Worm (Caenorhabditis elegans) whole organism, L2 larva: Measurements from ENCODE around the gene Y73F8A.10.

Experiments
- C34F6.9 ChIP-seq: fragments of 150-350 bp; optimal IDR thresholded peaks from 2 replicates; lab custom pipeline; 2014; ENCODE audit warnings: missing biosample characterization, missing genetic modification characterization
- F13H6.1 ChIP-seq: sonication (generic microtip); optimal IDR thresholded peaks from 2 replicates; lab custom pipeline; 2016; ENCODE audit warnings: missing genetic modification characterization, missing compliant biosample characterization
- R02D3.7 ChIP-seq: fragments of 150-350 bp; optimal IDR thresholded peaks from 2 replicates; lab custom pipeline; 2014; ENCODE audit warnings: missing biosample characterization, missing genetic modification characterization
- Y55F3AM.14 ChIP-seq: fragments of 200-800 bp; sonication (Bioruptor generic); optimal IDR thresholded peaks from 2 replicates; lab custom pipeline; 2018; ENCODE audit warnings: mild to moderate bottlenecking, missing genetic modification characterization, missing compliant biosample characterization
- ZK546.5 ChIP-seq: sonication (generic microtip); optimal IDR thresholded peaks from 2 replicates; lab custom pipeline; 2017; ENCODE audit warnings: missing biosample characterization, missing genetic modification characterization
- alr-1 ChIP-seq: fragments of 150-350 bp; optimal IDR thresholded peaks from 2 replicates; lab custom pipeline; 2014; ENCODE audit warnings: missing biosample characterization, missing genetic modification characterization
- ama-1 ChIP-seq: fragments of 150-350 bp; optimal IDR thresholded peaks from 2 replicates; lab custom pipeline; 2018; ENCODE audit warnings: inconsistent platforms
- blmp-1 ChIP-seq: sonication (generic microtip); optimal IDR thresholded peaks from 2 replicates; lab custom pipeline; 2017; ENCODE audit warnings: missing genetic modification characterization, mild to moderate bottlenecking, missing compliant biosample characterization, antibody characterized with exemption, moderate library complexity; ENCODE audit not compliant: insufficient read depth
- ceh-16 ChIP-seq: fragments of 150-350 bp; optimal IDR thresholded peaks from 2 replicates; lab custom pipeline; 2014; ENCODE audit warnings: missing biosample characterization, missing genetic modification characterization
- ceh-82 ChIP-seq: fragments of 150-350 bp; optimal IDR thresholded peaks from 2 replicates; lab custom pipeline; 2014; ENCODE audit warnings: missing biosample characterization, missing genetic modification characterization
- crh-2 ChIP-seq: sonication (generic microtip); optimal IDR thresholded peaks from 2 replicates; lab custom pipeline; 2017; ENCODE audit warnings: missing biosample characterization, missing genetic modification characterization
- dmd-4 ChIP-seq: sonication (generic microtip); optimal IDR thresholded peaks from 2 replicates; lab custom pipeline; 2017; ENCODE audit warnings: missing biosample characterization, missing genetic modification characterization
- egl-27 ChIP-seq: sonication (generic microtip); optimal IDR thresholded peaks from 3 replicates; lab custom pipeline; 2017; ENCODE audit warnings: missing biosample characterization, missing genetic modification reagents, missing genetic modification characterization
- elt-3 ChIP-seq: sonication (generic microtip); optimal IDR thresholded peaks from 2 replicates; lab custom pipeline; 2017; ENCODE audit warnings: missing biosample characterization, missing genetic modification characterization
- fos-1 ChIP-seq: fragments of 150-350 bp; optimal IDR thresholded peaks from 2 replicates; lab custom pipeline; 2014; ENCODE audit warnings: missing biosample characterization, missing genetic modification characterization
- gmeb-1 ChIP-seq: fragments of 150-350 bp; optimal IDR thresholded peaks from 2 replicates; lab custom pipeline; 2014; ENCODE audit warnings: missing biosample characterization, missing genetic modification characterization
- lin-11 ChIP-seq: fragments of 150-350 bp; sonication (generic microtip); optimal IDR thresholded peaks from 2 replicates; lab custom pipeline; 2014; ENCODE audit warnings: missing biosample characterization, missing genetic modification characterization, inconsistent platforms, mixed read lengths
- mab-5 ChIP-seq: fragments of 150-350 bp; optimal IDR thresholded peaks from 2 replicates; lab custom pipeline; 2014; ENCODE audit warnings: missing biosample characterization, missing genetic modification characterization
- mbf-1 ChIP-seq: sonication (generic microtip); optimal IDR thresholded peaks from 2 replicates; lab custom pipeline; 2017; ENCODE audit warnings: missing biosample characterization, missing genetic modification characterization
- mdl-1 ChIP-seq, 2 experiments: fragments of 150-350 bp in 1 of 2; sonication (generic microtip) in 1 of 2; optimal IDR thresholded peaks; 2 replicates each; lab custom pipeline; 2017; ENCODE audit warnings: missing biosample characterization in 2 of 2, missing genetic modification characterization in 2 of 2
- nhr-10 ChIP-seq: sonication (generic microtip); optimal IDR thresholded peaks from 2 replicates; lab custom pipeline; 2017; ENCODE audit warnings: missing biosample characterization, missing genetic modification characterization
- nhr-11 ChIP-seq: fragments of 150-350 bp; optimal IDR thresholded peaks from 2 replicates; lab custom pipeline; 2014; ENCODE audit warnings: missing biosample characterization, missing genetic modification characterization
- nhr-12 ChIP-seq: fragments of 150-350 bp; optimal IDR thresholded peaks from 2 replicates; lab custom pipeline; 2014; ENCODE audit warnings: missing biosample characterization, missing genetic modification characterization
- nhr-23 ChIP-seq: fragments of 150-350 bp; optimal IDR thresholded peaks from 2 replicates; lab custom pipeline; 2014; ENCODE audit warnings: missing biosample characterization, missing genetic modification reagents, missing genetic modification characterization
- nhr-237 ChIP-seq: fragments of 150-350 bp; optimal IDR thresholded peaks from 2 replicates; lab custom pipeline; 2014; ENCODE audit warnings: missing biosample characterization, missing genetic modification characterization
- nhr-25 ChIP-seq: fragments of 150-350 bp; sonication (generic microtip); optimal IDR thresholded peaks from 3 replicates; lab custom pipeline; 2014; ENCODE audit warnings: missing biosample characterization, missing genetic modification characterization
- nhr-77 ChIP-seq: fragments of 150-350 bp; optimal IDR thresholded peaks from 2 replicates; lab custom pipeline; 2014; ENCODE audit warnings: missing biosample characterization, missing genetic modification characterization
- sem-4 ChIP-seq: fragments of 150-350 bp; optimal IDR thresholded peaks from 2 replicates; lab custom pipeline; 2014; ENCODE audit warnings: missing biosample characterization, missing genetic modification reagents, missing genetic modification characterization
- skn-1 ChIP-seq: sonication (generic microtip); optimal IDR thresholded peaks from 2 replicates; lab custom pipeline; 2017; ENCODE audit warnings: missing biosample characterization, missing genetic modification characterization
- sma-9 ChIP-seq, 2 experiments: fragments of 150-350 bp in 1 of 2; sonication (generic microtip) in 1 of 2; optimal IDR thresholded peaks; 2 replicates each; lab custom pipeline; 2014 to 2016; ENCODE audit warnings: missing genetic modification characterization in 2 of 2, mild to moderate bottlenecking in 1 of 2, missing biosample characterization in 1 of 2, missing compliant biosample characterization in 1 of 2, missing genetic modification reagents in 1 of 2, moderate library complexity in 1 of 2
- snpc-4 ChIP-seq: fragments of 150-350 bp; optimal IDR thresholded peaks from 2 replicates; lab custom pipeline; 2014; ENCODE audit warnings: missing biosample characterization, missing genetic modification characterization
- unc-39 ChIP-seq: fragments of 150-350 bp; optimal IDR thresholded peaks from 2 replicates; lab custom pipeline; 2014; ENCODE audit warnings: missing biosample characterization, missing genetic modification characterization
- unc-55 ChIP-seq: fragments of 150-350 bp; sonication (generic microtip); optimal IDR thresholded peaks from 3 replicates; lab custom pipeline; 2014; ENCODE audit warnings: missing biosample characterization, missing genetic modification reagents, missing genetic modification characterization
- unc-62 ChIP-seq: fragments of 150-350 bp; optimal IDR thresholded peaks from 2 replicates; lab custom pipeline; 2014; ENCODE audit warnings: missing biosample characterization, missing genetic modification reagents, missing genetic modification characterization
- zag-1 ChIP-seq: fragments of 150-350 bp; optimal IDR thresholded peaks from 2 replicates; lab custom pipeline; 2014; ENCODE audit warnings: missing biosample characterization, missing genetic modification characterization
- ztf-4 ChIP-seq: fragments of 150-350 bp; optimal IDR thresholded peaks from 2 replicates; lab custom pipeline; 2014; ENCODE audit warnings: missing biosample characterization, missing genetic modification characterization

The Y73F8A.10 gene

DNA sequence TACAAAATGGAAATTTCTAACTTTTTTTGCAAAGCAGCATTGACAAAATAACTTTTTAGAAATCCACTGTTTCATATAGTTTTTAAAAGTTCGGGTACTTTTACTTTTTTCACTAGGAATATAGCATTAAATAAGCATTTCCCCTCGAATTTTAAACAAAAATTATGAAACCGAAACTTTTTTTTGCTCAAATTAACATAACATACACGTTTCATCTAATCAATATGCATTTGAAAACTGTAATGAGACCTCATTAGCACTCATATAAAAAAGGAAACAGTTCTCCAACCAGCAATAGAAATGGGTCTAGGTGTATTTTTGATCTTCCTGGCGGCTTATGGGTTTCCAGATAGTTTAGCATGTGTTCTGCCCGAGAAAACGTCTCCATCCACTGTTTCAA is at the start of gene Y73F8A.10:
Y73F8A.10 (plus strand) TSS at position 301 of the 400 bp plus-strand sequence.
- TF ChIP-seq mdl-1 (tag; optimal IDR thresholded peaks at IDR 0.05; lab: Kevin White, UChicago) (no peak), ama-1 (lab: Kevin White, UChicago) (no peak), snpc-4 (no peak), blmp-1 (tag; lab: Kevin White, UChicago) (no peak), Y55F3AM.14 (no peak), sem-4 (tag; lab: Kevin White, UChicago) (no peak), dmd-4 (no peak), ceh-82 (tag; lab: Kevin White, UChicago) (no peak), lin-11 (tag; lab: Kevin White, UChicago) (no peak), nhr-11 (tag; lab: Kevin White, UChicago) (no peak), unc-62 (GFP tag; lab: Kevin White, UChicago) (no peak), crh-2 (tag; lab: Kevin White, UChicago) (no peak), sma-9 (GFP tag; optimal IDR thresholded peaks at IDR 0.05; lab: Kevin White, UChicago) (no peak), sma-9 (tag; optimal IDR thresholded peaks at IDR 0.05; lab: Kevin White, UChicago) (no peak), nhr-12 (tag; lab: Kevin White, UChicago) (no peak), unc-39 (no peak), nhr-237 (tag; lab: Kevin White, UChicago) (no peak), ZK546.5 (tag; lab: Kevin White, UChicago) (no peak), R02D3.7 (tag; lab: Kevin White, UChicago) (no peak)
- TF ChIP-seq, all 48 proteins: peak for 0

DNA sequence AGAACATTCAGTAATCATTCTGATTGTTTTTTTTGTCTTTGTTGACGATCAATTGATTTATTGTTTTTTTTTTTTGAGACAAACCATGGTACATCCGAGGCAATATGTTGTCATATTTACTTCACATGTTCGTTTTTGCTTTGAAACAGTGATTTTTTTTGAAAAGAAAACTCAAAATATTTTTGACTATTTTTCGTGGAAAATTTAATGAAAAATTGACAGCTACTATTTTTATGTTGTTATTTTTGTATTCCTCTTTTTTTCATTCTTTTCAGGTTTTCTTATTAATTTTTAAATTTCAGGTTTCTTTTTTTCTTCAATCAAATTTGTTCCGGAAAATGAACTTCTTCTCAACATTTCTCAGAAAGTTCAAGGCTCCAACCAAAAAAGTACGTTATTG is 48.5 kb upstream of the Y73F8A.10 start, which contains the start of gene Y73F8A.36:
Y73F8A.36 (plus strand) TSS at position 301 of the 400 bp plus-strand sequence.
- TF ChIP-seq unc-55 (no peak), nhr-23 (tag; lab: Kevin White, UChicago) (no peak), zag-1 (no peak), Y55F3AM.14 (no peak), mbf-1 (tag; lab: Kevin White, UChicago) (no peak), nhr-77 (tag; lab: Kevin White, UChicago) (no peak), dmd-4 (no peak), ZK546.5 (tag; lab: Kevin White, UChicago) (no peak), mdl-1 (tag; optimal IDR thresholded peaks at IDR 0.05; lab: Kevin White, UChicago) (no peak), elt-3 (tag; lab: Kevin White, UChicago) (no peak), ceh-82 (tag; lab: Kevin White, UChicago) (no peak)

DNA sequence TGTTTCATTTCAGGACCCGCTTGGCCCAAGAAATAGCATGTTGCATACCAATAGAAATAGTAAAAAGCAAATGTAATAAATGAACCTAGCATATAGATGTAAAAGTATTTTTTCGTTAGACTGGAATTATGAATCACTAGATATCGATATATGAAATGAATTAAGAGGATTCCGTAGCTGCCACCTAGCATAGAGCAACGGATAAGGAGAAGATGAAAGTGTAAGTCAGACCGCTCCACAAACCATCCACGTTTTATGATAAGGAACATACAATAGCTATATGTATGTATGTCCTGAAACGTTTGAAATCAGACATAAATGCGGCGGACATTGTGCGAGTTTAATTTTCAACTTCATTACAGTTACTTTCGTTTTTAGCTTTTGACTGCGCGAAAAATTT is 43.1 kb upstream of the Y73F8A.10 start:
- TF ChIP-seq unc-62 (GFP tag; lab: Kevin White, UChicago) (no peak), gmeb-1 (no peak), mdl-1 (tag; optimal IDR thresholded peaks at IDR 0.05; lab: Kevin White, UChicago) (no peak)

ce11 chrIV:15252157-15252556 is 42.0 kb upstream of the Y73F8A.10 start, which contains the start of gene srj-42:
srj-42 (minus strand) TSS chrIV:15252257.
- TF ChIP-seq nhr-10 (tag; lab: Kevin White, UChicago) (no peak), skn-1 (tag; lab: Kevin White, UChicago) (no peak), ama-1 (lab: Kevin White, UChicago) (no peak), R02D3.7 (tag; lab: Kevin White, UChicago) (no peak), ztf-4 (tag; lab: Kevin White, UChicago) (no peak), mab-5 (tag; lab: Kevin White, UChicago) (no peak), nhr-11 (tag; lab: Kevin White, UChicago) (no peak), egl-27 (tag; lab: Kevin White, UChicago) (no peak), blmp-1 (tag; lab: Kevin White, UChicago) (no peak), sem-4 (tag; lab: Kevin White, UChicago) (no peak), C34F6.9 (tag; lab: Kevin White, UChicago) (no peak), fos-1 (tag; lab: Kevin White, UChicago) (no peak), alr-1 (tag; lab: Kevin White, UChicago) (no peak), unc-55 (no peak)

- TF ChIP-seq nhr-237 (tag; lab: Kevin White, UChicago) (no peak), ceh-16 (no peak), mdl-1 (tag; optimal IDR thresholded peaks at IDR 0.05; lab: Kevin White, UChicago) (peak in 1 of 2 experiments; percentile 10), nhr-25 (tag; lab: Kevin White, UChicago) (no peak), unc-55 (peak; percentile 83), F13H6.1 (tag; lab: Kevin White, UChicago) (peak; percentile 35), gmeb-1 (no peak), ceh-82 (tag; lab: Kevin White, UChicago) (no peak), nhr-11 (tag; lab: Kevin White, UChicago) (no peak), fos-1 (tag; lab: Kevin White, UChicago) (no peak), C34F6.9 (tag; lab: Kevin White, UChicago) (peak; percentile 78), skn-1 (tag; lab: Kevin White, UChicago) (no peak)
These were observed 34.6 kb upstream of the Y73F8A.10 start, which contains the start of gene Y73F8A.5 for ce11 chrIV:15259548-15259947. Y73F8A.5 (plus strand) TSS chrIV:15259868.
